Fruit fly (Drosophila melanogaster) whole organism, pupa: ENCODE measurements around the gene fz.
A peak's percentile ranks its signal among the peaks of the same experiment; 100 is the strongest.

ENCODE experiments used
- CG10348 ChIP-seq: fragments of 200-800 bp; sonication (Bioruptor generic); IDR thresholded peaks from 2 replicates; pipeline ENCODE4 v1.3.6; 2022; ENCODE audit warnings: missing biosample characterization, missing genetic modification characterization
- CG12605 ChIP-seq: fragments of 200-800 bp; sonication (Bioruptor generic); IDR thresholded peaks from 2 replicates; pipeline ENCODE4 v1.3.6; 2022; ENCODE audit warnings: missing biosample characterization, missing genetic modification characterization
- CG13204 ChIP-seq: fragments of 200-800 bp; sonication (Bioruptor generic); optimal IDR thresholded peaks from 2 replicates; lab custom pipeline; 2018; ENCODE audit warnings: missing biosample characterization, mild to moderate bottlenecking, missing genetic modification characterization, moderate library complexity
- CG14655 ChIP-seq: fragments of 200-800 bp; sonication (Bioruptor generic); optimal IDR thresholded peaks from 3 replicates; lab custom pipeline; 2017; ENCODE audit warnings: mild to moderate bottlenecking, missing biosample characterization, missing genetic modification reagents, missing genetic modification characterization
- CG15710 ChIP-seq: fragments of 200-800 bp; sonication (Bioruptor generic); optimal IDR thresholded peaks from 2 replicates; lab custom pipeline; 2018; ENCODE audit warnings: missing biosample characterization, mild to moderate bottlenecking, missing genetic modification characterization, moderate library complexity
- CG17806 ChIP-seq: fragments of 200-800 bp; sonication (Bioruptor generic); optimal IDR thresholded peaks from 2 replicates; lab custom pipeline; 2018; ENCODE audit warnings: missing biosample characterization, mild to moderate bottlenecking, missing genetic modification characterization, moderate library complexity
- CG32121 ChIP-seq: fragments of 200-800 bp; sonication (Bioruptor generic); IDR thresholded peaks from 2 replicates; pipeline ENCODE4 v1.3.6; 2022; ENCODE audit warnings: missing biosample characterization, missing genetic modification characterization
- CG34367 ChIP-seq: fragments of 200-800 bp; sonication (Bioruptor generic); optimal IDR thresholded peaks from 2 replicates; lab custom pipeline; 2018; ENCODE audit warnings: missing biosample characterization, mild to moderate bottlenecking, missing genetic modification characterization
- CG4496 ChIP-seq: fragments of 200-800 bp; sonication (Bioruptor generic); IDR thresholded peaks from 3 replicates; pipeline ENCODE4 v1.3.6; 2022; ENCODE audit warnings: missing biosample characterization, missing genetic modification characterization
- CG8159 ChIP-seq: fragments of 200-800 bp; sonication (Bioruptor generic); optimal IDR thresholded peaks from 3 replicates; lab custom pipeline; 2018; ENCODE audit warnings: missing biosample characterization, mild to moderate bottlenecking, missing genetic modification characterization, moderate library complexity
- CG8301 ChIP-seq: fragments of 200-800 bp; sonication (Bioruptor generic); optimal IDR thresholded peaks from 2 replicates; lab custom pipeline; 2018; ENCODE audit warnings: missing biosample characterization, mild to moderate bottlenecking, missing genetic modification characterization
- CG9948 ChIP-seq: fragments of 200-800 bp; sonication (Bioruptor generic); optimal IDR thresholded peaks from 2 replicates; lab custom pipeline; 2018; ENCODE audit warnings: missing biosample characterization, mild to moderate bottlenecking, missing genetic modification characterization, moderate library complexity
- D1 ChIP-seq: fragments of 200-800 bp; sonication (Bioruptor generic); optimal IDR thresholded peaks from 2 replicates; lab custom pipeline; 2018; ENCODE audit warnings: missing biosample characterization, mild to moderate bottlenecking, missing genetic modification characterization, moderate library complexity
- EcR ChIP-seq: fragments of 200-800 bp; sonication (Bioruptor generic); optimal IDR thresholded peaks from 3 replicates; lab custom pipeline; 2019; ENCODE audit warnings: missing biosample characterization, missing genetic modification characterization, mild to moderate bottlenecking, moderate library complexity, missing genetic modification reagents
- Ets98B ChIP-seq: fragments of 200-800 bp; sonication (Bioruptor generic); IDR thresholded peaks from 2 replicates; pipeline ENCODE4 v1.3.6; 2022; ENCODE audit warnings: missing biosample characterization, missing genetic modification characterization
- Pif1A ChIP-seq: fragments of 200-800 bp; sonication (Bioruptor generic); optimal IDR thresholded peaks from 3 replicates; lab custom pipeline; 2016; ENCODE audit warnings: missing biosample characterization, missing genetic modification characterization
- Pif1B ChIP-seq: fragments of 200-800 bp; sonication (Bioruptor generic); optimal IDR thresholded peaks from 3 replicates; lab custom pipeline; 2016; ENCODE audit warnings: missing biosample characterization, missing genetic modification characterization
- Snoo ChIP-seq: fragments of 200-800 bp; sonication (Bioruptor generic); optimal IDR thresholded peaks from 3 replicates; lab custom pipeline; 2017; ENCODE audit warnings: missing biosample characterization, mild to moderate bottlenecking, missing genetic modification characterization, inconsistent platforms
- fd96Ca ChIP-seq: fragments of 200-800 bp; sonication (Bioruptor generic); IDR thresholded peaks from 3 replicates; pipeline ENCODE4 v1.3.6; 2022; ENCODE audit warnings: missing biosample characterization, missing genetic modification characterization
- gl ChIP-seq: fragments of 200-800 bp; sonication (Bioruptor generic); optimal IDR thresholded peaks from 2 replicates; lab custom pipeline; 2018; ENCODE audit warnings: missing biosample characterization, mild to moderate bottlenecking, missing genetic modification characterization
- rn ChIP-seq: fragments of 200-800 bp; sonication (Bioruptor generic); IDR thresholded peaks from 2 replicates; pipeline ENCODE4 v1.3.6; 2022; ENCODE audit warnings: missing biosample characterization, missing genetic modification characterization

fz gene

DNA sequence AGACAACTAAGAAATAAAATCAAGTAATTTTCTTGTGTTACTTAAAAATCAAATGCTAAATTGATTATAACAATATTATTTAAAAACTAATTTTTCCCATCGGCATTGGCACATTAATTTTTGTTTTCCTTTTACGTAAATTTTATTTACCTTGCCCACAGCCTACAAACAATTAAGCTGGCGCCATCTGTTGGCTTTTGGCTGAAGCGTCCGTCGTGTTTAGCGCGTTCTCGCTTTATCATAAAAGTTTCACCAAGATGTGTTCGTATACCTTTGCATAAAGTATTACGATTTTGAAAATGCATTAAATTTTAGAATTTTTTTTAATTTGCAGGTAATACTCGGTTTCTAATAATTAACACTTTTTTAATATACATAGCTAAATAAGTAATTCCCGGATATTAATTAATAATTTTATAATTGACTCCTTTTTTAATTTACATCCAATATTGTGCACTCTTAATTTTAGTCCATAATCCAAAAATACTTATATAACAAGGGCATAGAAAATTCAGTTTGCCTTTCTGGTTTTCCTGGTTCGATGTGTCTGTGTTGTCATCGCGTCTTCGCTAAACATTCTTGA, 123.0 kb downstream of the fz start:
- no peak for TF ChIP-seq EcR (GFP tag; lab: Kevin White, UChicago)
- TF ChIP-seq Snoo (tag; lab: Kevin White, UChicago), result no peak
- peak; percentile 67 for TF ChIP-seq CG8159 (tag; lab: Kevin White, UChicago)
- no peak for TF ChIP-seq Ets98B (GFP tag; lab: Robert Waterston, UW)
- no peak for TF ChIP-seq CG34367
- no peak for TF ChIP-seq CG12605 (GFP tag; lab: Robert Waterston, UW)
- peak; percentile 10 for TF ChIP-seq CG9948
- no peak for TF ChIP-seq gl (tag; lab: Kevin White, UChicago)
- no peak for TF ChIP-seq CG4496
- TF ChIP-seq CG14655 (GFP tag; lab: Kevin White, UChicago), result peak; percentile 57
- no peak for TF ChIP-seq Pif1A (GFP tag; lab: Kevin White, UChicago)
- TF ChIP-seq CG10348 (GFP tag; lab: Robert Waterston, UW), result no peak
- TF ChIP-seq fd96Ca (GFP tag; lab: Robert Waterston, UW), result no peak
- TF ChIP-seq rn (GFP tag; lab: Robert Waterston, UW), result no peak
- TF ChIP-seq D1 (tag; lab: Kevin White, UChicago), result no peak
- TF ChIP-seq CG32121 (GFP tag; lab: Robert Waterston, UW), result no peak
- TF ChIP-seq CG15710 (tag; lab: Kevin White, UChicago), result no peak
- TF ChIP-seq CG8301 (tag; lab: Kevin White, UChicago), result peak; percentile 44
- no peak for TF ChIP-seq Pif1B (GFP tag; lab: Kevin White, UChicago)
- no peak for TF ChIP-seq CG13204 (GFP tag; lab: Kevin White, UChicago)
- TF ChIP-seq CG17806 (tag; lab: Kevin White, UChicago), result peak; percentile 21

dm6 chr3L:14399873-14400272, 125.7 kb downstream of the fz start:
- TF ChIP-seq Ets98B (GFP tag; lab: Robert Waterston, UW), result no peak
- no peak for TF ChIP-seq CG10348 (GFP tag; lab: Robert Waterston, UW)
- 0 out of 3 replicates have a peak, but pooled peaks have one; percentile 21 for TF ChIP-seq CG4496
- no peak for TF ChIP-seq Snoo (tag; lab: Kevin White, UChicago)
- TF ChIP-seq rn (GFP tag; lab: Robert Waterston, UW), result no peak

dm6 chr3L:14402632-14403031, 128.5 kb downstream of the fz start, which contains the start of gene CG3868:
Gene CG3868, minus strand, starts transcription at chr3L:14402725.
- TF ChIP-seq CG8159 (tag; lab: Kevin White, UChicago) (no peak), Pif1A (GFP tag; lab: Kevin White, UChicago) (no peak), Ets98B (GFP tag; lab: Robert Waterston, UW) (no peak), EcR (GFP tag; lab: Kevin White, UChicago) (no peak), Pif1B (GFP tag; lab: Kevin White, UChicago) (no peak)
- TF ChIP-seq, all 21 proteins: peak for 0

dm6 chr3L:14406613-14407012, 132.5 kb downstream of the fz start:
- TF ChIP-seq CG9948 (no peak), CG4496 (no peak), Ets98B (GFP tag; lab: Robert Waterston, UW) (no peak), CG12605 (GFP tag; lab: Robert Waterston, UW) (no peak), CG8301 (tag; lab: Kevin White, UChicago) (no peak), CG17806 (tag; lab: Kevin White, UChicago) (no peak), CG13204 (GFP tag; lab: Kevin White, UChicago) (no peak), Pif1B (GFP tag; lab: Kevin White, UChicago) (no peak), CG10348 (GFP tag; lab: Robert Waterston, UW) (no peak), Snoo (tag; lab: Kevin White, UChicago) (no peak), D1 (tag; lab: Kevin White, UChicago) (no peak)

- no peak for TF ChIP-seq CG4496
- no peak for TF ChIP-seq Snoo (tag; lab: Kevin White, UChicago)
- no peak for TF ChIP-seq rn (GFP tag; lab: Robert Waterston, UW)
- no peak for TF ChIP-seq Ets98B (GFP tag; lab: Robert Waterston, UW)
- no peak for TF ChIP-seq gl (tag; lab: Kevin White, UChicago)
- TF ChIP-seq CG32121 (GFP tag; lab: Robert Waterston, UW), result no peak
- no peak for TF ChIP-seq CG10348 (GFP tag; lab: Robert Waterston, UW)
- no peak for TF ChIP-seq CG8159 (tag; lab: Kevin White, UChicago)
- no peak for TF ChIP-seq CG12605 (GFP tag; lab: Robert Waterston, UW)
- no peak for TF ChIP-seq CG34367
- no peak for TF ChIP-seq Pif1A (GFP tag; lab: Kevin White, UChicago)
- TF ChIP-seq CG13204 (GFP tag; lab: Kevin White, UChicago), result no peak
- no peak for TF ChIP-seq CG8301 (tag; lab: Kevin White, UChicago)
- no peak for TF ChIP-seq Pif1B (GFP tag; lab: Kevin White, UChicago)
- no peak for TF ChIP-seq CG9948
- TF ChIP-seq CG17806 (tag; lab: Kevin White, UChicago), result no peak
- TF ChIP-seq D1 (tag; lab: Kevin White, UChicago), result no peak
- no peak for TF ChIP-seq CG15710 (tag; lab: Kevin White, UChicago)
- no peak for TF ChIP-seq EcR (GFP tag; lab: Kevin White, UChicago)
- no peak for TF ChIP-seq CG14655 (GFP tag; lab: Kevin White, UChicago)
- TF ChIP-seq, all 21 proteins: peak for 0
These were observed 134.6 kb downstream of the fz start for dm6 chr3L:14408734-14409133.
